Fruit fly (Drosophila melanogaster): Measurements from ENCODE around the gene CG15472.

CG15472 gene

DNA sequence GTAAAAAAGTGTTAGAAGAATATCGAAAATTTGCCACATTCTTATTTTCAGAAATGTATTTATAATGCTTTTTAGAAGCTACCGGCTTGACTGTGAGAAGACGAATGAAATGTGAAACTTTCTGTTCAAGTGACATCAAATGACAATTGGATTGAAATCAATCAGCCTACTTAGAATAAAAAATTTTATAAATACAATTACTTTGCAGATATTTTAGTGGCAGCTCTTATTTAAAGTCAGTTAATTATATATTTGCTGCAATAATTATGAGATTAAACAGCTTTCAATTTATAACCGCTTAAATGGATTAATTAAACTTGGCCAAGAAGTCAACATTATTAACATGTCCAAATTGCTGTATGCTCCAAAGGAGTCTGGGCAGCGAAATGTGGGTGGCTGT lies 7.3 kb upstream of the CG15472 start, which contains the start of gene CG2871:
Gene CG2871 (minus strand): TSS at position 101 of the 400 bp plus-strand sequence.
- TF ChIP-seq CG8119 (GFP tag; IDR thresholded peaks at IDR 0.05), result no peak
- TF ChIP-seq Sox14 (GFP tag; optimal IDR thresholded peaks at IDR 0.05), result no peak
- TF ChIP-seq CG8632 (GFP tag; optimal IDR thresholded peaks at IDR 0.05), result no peak
- no peak for TF ChIP-seq pdm3 (GFP tag; optimal IDR thresholded peaks at IDR 0.05)
- no peak for TF ChIP-seq CG7368 (GFP tag; optimal IDR thresholded peaks at IDR 0.05)
- no peak for TF ChIP-seq CG31627 (GFP tag; optimal IDR thresholded peaks at IDR 0.05)

- no peak for TF ChIP-seq cyc (GFP tag; optimal IDR thresholded peaks at IDR 0.05)
- no peak for TF ChIP-seq CG6276 (GFP tag; optimal IDR thresholded peaks at IDR 0.05)
- TF ChIP-seq fd85E (GFP tag; optimal IDR thresholded peaks at IDR 0.05), result no peak
- no peak for TF ChIP-seq Sox102F (GFP tag; optimal IDR thresholded peaks at IDR 0.05)
- no peak for TF ChIP-seq CG3919 (GFP tag; optimal IDR thresholded peaks at IDR 0.05)
- no peak for TF ChIP-seq ss (GFP tag; optimal IDR thresholded peaks at IDR 0.05)
- no peak for TF ChIP-seq OdsH (GFP tag; optimal IDR thresholded peaks at IDR 0.05)
- TF ChIP-seq CG11762 (GFP tag; optimal IDR thresholded peaks at IDR 0.05; ENCODE audit: insufficient read depth), result no peak
- no peak for TF ChIP-seq CG16779 (tag; optimal IDR thresholded peaks at IDR 0.05)
- no peak for TF ChIP-seq CG31627 (GFP tag; optimal IDR thresholded peaks at IDR 0.05)
- no peak for TF ChIP-seq vri (GFP tag; optimal IDR thresholded peaks at IDR 0.05)
- TF ChIP-seq Smox (GFP tag; optimal IDR thresholded peaks at IDR 0.05), result no peak
Observed at dm6 chrX:4771488-4771887, 1.6 kb upstream of the CG15472 start, which contains the start of gene Klf15. Klf15 (minus strand) TSS chrX:4771588.

DNA sequence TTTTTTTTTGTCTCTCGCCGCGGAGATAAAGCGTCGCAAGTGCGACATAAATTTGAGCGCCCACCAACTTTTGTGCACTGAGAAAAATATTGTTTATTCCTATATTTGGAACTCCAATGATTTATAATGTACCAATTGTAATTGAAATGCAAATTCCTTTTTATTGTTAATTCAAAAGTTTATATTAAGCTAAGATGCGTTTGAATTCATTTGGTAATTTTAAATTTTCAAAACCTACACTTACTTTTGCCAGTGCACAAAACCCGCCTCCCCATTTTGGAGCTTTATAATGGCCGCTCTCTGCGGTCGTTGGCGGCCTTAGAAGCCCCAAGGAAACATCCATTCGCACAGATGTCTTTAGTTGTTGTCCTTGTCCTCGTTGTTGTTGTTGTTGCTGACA lies 7.7 kb downstream of the CG15472 start:
- no peak for TF ChIP-seq CG6792 (GFP tag; optimal IDR thresholded peaks at IDR 0.05)
- TF ChIP-seq CG6163 (GFP tag; IDR thresholded peaks at IDR 0.05), result 0 out of 3 replicates have a peak, but pooled peaks have one; percentile 22
- TF ChIP-seq CG3919 (GFP tag; optimal IDR thresholded peaks at IDR 0.05), result peak; percentile 5
- no peak for TF ChIP-seq Sox102F (GFP tag; optimal IDR thresholded peaks at IDR 0.05)
- no peak for TF ChIP-seq net (GFP tag; optimal IDR thresholded peaks at IDR 0.05)
- 0 out of 3 replicates have a peak, but pooled peaks have one; percentile 24 for TF ChIP-seq CG8119 (GFP tag; IDR thresholded peaks at IDR 0.05)
- TF ChIP-seq vri (GFP tag; optimal IDR thresholded peaks at IDR 0.05), result no peak
- TF ChIP-seq fd85E (GFP tag; optimal IDR thresholded peaks at IDR 0.05), result no peak
- TF ChIP-seq CG6276 (GFP tag; optimal IDR thresholded peaks at IDR 0.05), result no peak
- TF ChIP-seq svp (GFP tag), result peak; percentile 63
- TF ChIP-seq Met (GFP tag; optimal IDR thresholded peaks at IDR 0.05), result peak; percentile 0
- TF ChIP-seq Eip78C (GFP tag), result peak; percentile 54
- TF ChIP-seq eg (GFP tag; IDR thresholded peaks at IDR 0.05), result 0 out of 3 replicates have a peak, but pooled peaks have one; percentile 36
- TF ChIP-seq CG32006 (GFP tag; optimal IDR thresholded peaks at IDR 0.05), result peak; percentile 39
